Worm (Caenorhabditis elegans): ENCODE results near the gene cdh-4.

DNA sequence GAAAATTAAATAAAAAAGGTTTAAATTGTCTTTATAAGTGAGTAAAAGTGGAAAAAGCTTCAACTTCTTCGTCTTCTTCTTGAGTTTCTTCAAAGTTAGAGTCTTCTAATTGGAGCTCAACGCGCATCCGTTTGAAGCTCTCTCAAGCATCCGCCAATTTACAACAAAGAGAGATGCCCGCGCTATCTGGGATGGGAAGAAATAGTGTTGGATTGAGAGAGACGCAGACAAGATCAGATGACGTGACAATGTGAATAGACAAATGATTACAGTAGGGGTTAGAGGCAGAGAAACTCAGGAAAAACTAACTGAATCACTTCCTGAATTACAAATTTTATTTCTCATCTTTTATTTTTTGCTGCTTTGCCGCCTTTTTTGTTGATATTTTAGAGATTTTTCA, 37.2 kb upstream of the cdh-4 start:
- TF ChIP-seq ceh-82 (tag; optimal IDR thresholded peaks at IDR 0.05) (no peak), blmp-1 (tag; optimal IDR thresholded peaks at IDR 0.05) (no peak), lin-39 (tag; optimal IDR thresholded peaks at IDR 0.05) (no peak), nhr-19 (GFP tag; conservative IDR thresholded peaks at IDR 0.05) (no peak), pax-3 (tag; optimal IDR thresholded peaks at IDR 0.05) (no peak), nhr-71 (tag; optimal IDR thresholded peaks at IDR 0.05) (no peak)
